Fruit fly (Drosophila melanogaster): Measurements from ENCODE around the gene b.
A peak's percentile ranks its signal among the peaks of the same experiment; 100 is the strongest.

Gene b

DNA sequence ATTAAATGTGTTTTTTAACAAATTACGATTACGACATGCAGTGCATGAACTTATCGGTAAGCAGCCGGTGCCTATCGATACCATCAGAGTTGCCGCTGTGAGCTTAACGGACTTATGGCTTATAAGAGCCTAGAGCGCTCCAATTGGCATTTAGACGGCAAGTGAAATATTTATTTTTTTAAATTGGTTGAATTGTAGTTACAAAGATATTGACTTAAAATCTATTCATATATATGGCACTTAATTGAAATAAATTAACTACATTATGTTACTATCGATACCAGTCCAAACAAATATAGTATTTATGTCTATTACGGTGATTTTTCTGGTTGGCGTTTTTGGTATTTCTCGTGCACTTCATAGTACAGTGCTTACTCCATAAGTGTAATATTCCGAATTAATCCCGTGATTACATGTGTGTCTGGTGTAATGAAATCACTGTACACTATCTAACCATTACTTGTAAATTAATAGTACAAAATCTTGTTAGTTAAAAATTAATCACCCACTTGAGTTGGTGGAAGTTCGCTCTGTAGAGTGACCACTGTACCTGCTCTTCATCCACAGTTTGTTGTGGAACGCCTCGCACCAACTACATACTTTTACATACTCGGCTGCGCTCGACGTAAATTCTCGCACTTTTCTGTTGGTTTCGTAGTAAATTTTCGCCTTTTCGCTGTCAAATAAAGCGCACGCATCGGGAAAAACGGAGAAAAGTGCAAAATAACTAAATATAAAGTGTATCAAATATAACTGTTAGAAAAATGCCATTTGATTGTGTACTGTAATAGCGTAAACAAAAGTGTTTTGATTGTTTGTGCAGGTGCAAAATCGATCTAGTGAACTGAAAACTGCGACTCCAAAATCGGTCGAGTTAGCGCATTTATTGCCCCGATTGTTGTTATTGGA, 14.2 kb downstream of the b start, which contains the start of the genes mRpS23 and CenG1A:
mRpS23 (minus strand) TSS at position 71 of the 909 bp plus-strand sequence.
CenG1A (plus strand) TSS at position 563 of the 909 bp plus-strand sequence.
- TF ChIP-seq dsx (GFP tag; optimal IDR thresholded peaks at IDR 0.05; ENCODE audit: poor library complexity, severe bottlenecking), result peak; percentile 99
- TF ChIP-seq CG6276 (GFP tag; optimal IDR thresholded peaks at IDR 0.05), result peak; percentile 100
- peak; percentile 100 for TF ChIP-seq CG3919 (GFP tag; optimal IDR thresholded peaks at IDR 0.05)
- TF ChIP-seq Blimp-1 (GFP tag; optimal IDR thresholded peaks at IDR 0.05), result peak; percentile 98
- TF ChIP-seq Gug (GFP tag; IDR thresholded peaks at IDR 0.05), result peak; percentile 100
- TF ChIP-seq CG8632 (GFP tag; optimal IDR thresholded peaks at IDR 0.05), result peak; percentile 100
- TF ChIP-seq CG10669 (GFP tag; optimal IDR thresholded peaks at IDR 0.05), result peak; percentile 100
- TF ChIP-seq pdm3 (GFP tag; optimal IDR thresholded peaks at IDR 0.05), result peak; percentile 100
- peak; percentile 100 for TF ChIP-seq topi (GFP tag; optimal IDR thresholded peaks at IDR 0.05)
- peak; percentile 100 for TF ChIP-seq CG8119 (GFP tag; IDR thresholded peaks at IDR 0.05)
- TF ChIP-seq CG8319 (GFP tag; optimal IDR thresholded peaks at IDR 0.05), result peak; percentile 100
- TF ChIP-seq Hr39 (GFP tag; optimal IDR thresholded peaks at IDR 0.05), result peak; percentile 100
- peak; percentile 100 for TF ChIP-seq CG1621 (tag; optimal IDR thresholded peaks at IDR 0.05)
- peak; percentile 100 for TF ChIP-seq Met (GFP tag; optimal IDR thresholded peaks at IDR 0.05)
- peak; percentile 100 for TF ChIP-seq CG3032 (tag; optimal IDR thresholded peaks at IDR 0.05)
- TF ChIP-seq CG34406 (GFP tag; optimal IDR thresholded peaks at IDR 0.05), result peak; percentile 100
- peak; percentile 100 for TF ChIP-seq Ets96B (tag; optimal IDR thresholded peaks at IDR 0.05)
- TF ChIP-seq Eip93F (GFP tag; optimal IDR thresholded peaks at IDR 0.05), result peak; percentile 100
- TF ChIP-seq Smox (GFP tag; optimal IDR thresholded peaks at IDR 0.05), result peak; percentile 100
- peak; percentile 100 for TF ChIP-seq CG7368 (GFP tag; optimal IDR thresholded peaks at IDR 0.05)
- peak; percentile 100 for TF ChIP-seq Eip78C (GFP tag)
- peak; percentile 100 for TF ChIP-seq Eip75B (GFP tag; optimal IDR thresholded peaks at IDR 0.05)
- TF ChIP-seq CG6792 (GFP tag; optimal IDR thresholded peaks at IDR 0.05), result peak; percentile 100
- TF ChIP-seq Hr38 (GFP tag; optimal IDR thresholded peaks at IDR 0.05), result peak; percentile 100
- TF ChIP-seq CG6163 (GFP tag; IDR thresholded peaks at IDR 0.05), result peak; percentile 100
- peak; percentile 100 for TF ChIP-seq net (GFP tag; optimal IDR thresholded peaks at IDR 0.05)
- TF ChIP-seq CG15336 (GFP tag; IDR thresholded peaks at IDR 0.05), result peak; percentile 100
- peak; percentile 100 for TF ChIP-seq CG31627 (GFP tag; optimal IDR thresholded peaks at IDR 0.05)
- TF ChIP-seq svp (GFP tag), result peak; percentile 100
- TF ChIP-seq ss (GFP tag; optimal IDR thresholded peaks at IDR 0.05), result peak; percentile 100
- peak; percentile 100 for TF ChIP-seq eg (GFP tag; IDR thresholded peaks at IDR 0.05)
- TF ChIP-seq Ets21C (GFP tag; optimal IDR thresholded peaks at IDR 0.05), result peak; percentile 100
- peak; percentile 100 for TF ChIP-seq spab (GFP tag; optimal IDR thresholded peaks at IDR 0.05)
- TF ChIP-seq CG6808 (GFP tag; optimal IDR thresholded peaks at IDR 0.05), result peak; percentile 99
- TF ChIP-seq CG11902 (GFP tag; optimal IDR thresholded peaks at IDR 0.05), result peak; percentile 99
- peak; percentile 99 for TF ChIP-seq CG9139 (GFP tag; optimal IDR thresholded peaks at IDR 0.05)
- peak; percentile 100 for TF ChIP-seq salr (GFP tag; optimal IDR thresholded peaks at IDR 0.05)
- TF ChIP-seq CG32006 (GFP tag; optimal IDR thresholded peaks at IDR 0.05), result peak; percentile 100
- peak; percentile 97 for TF ChIP-seq fkh (GFP tag; optimal IDR thresholded peaks at IDR 0.05)
- TF ChIP-seq dac (GFP tag; optimal IDR thresholded peaks at IDR 0.05), result peak; percentile 99
- TF ChIP-seq CG10631 (GFP tag; optimal IDR thresholded peaks at IDR 0.05), result peak; percentile 100
- peak; percentile 100 for TF ChIP-seq vri (GFP tag; optimal IDR thresholded peaks at IDR 0.05)
- TF ChIP-seq achi (GFP tag; optimal IDR thresholded peaks at IDR 0.05), result peak; percentile 99
- TF ChIP-seq esn (GFP tag; optimal IDR thresholded peaks at IDR 0.05), result peak; percentile 100
- TF ChIP-seq CG11762 (GFP tag; optimal IDR thresholded peaks at IDR 0.05; ENCODE audit: insufficient read depth), result peak; percentile 100
- peak; percentile 100 for TF ChIP-seq CG6854 (GFP tag; optimal IDR thresholded peaks at IDR 0.05)
- TF ChIP-seq CG4318 (GFP tag; optimal IDR thresholded peaks at IDR 0.05), result peak; percentile 100
- peak; percentile 100 for TF ChIP-seq acj6 (GFP tag; optimal IDR thresholded peaks at IDR 0.05)
- peak; percentile 100 for TF ChIP-seq lz (GFP tag; optimal IDR thresholded peaks at IDR 0.05)
